Fruit fly (Drosophila melanogaster): ENCODE data around the gene Arts.

- no peak for TF ChIP-seq CG11617 (GFP tag; optimal IDR thresholded peaks at IDR 0.05)
- no peak for TF ChIP-seq CG7101 (tag; optimal IDR thresholded peaks at IDR 0.05)
- TF ChIP-seq kay (GFP tag; ENCODE audit: borderline replicate concordance): no peak
- no peak for TF ChIP-seq pad (GFP tag; optimal IDR thresholded peaks at IDR 0.05)
- no peak for TF ChIP-seq cnc (optimal IDR thresholded peaks at IDR 0.05)
- TF ChIP-seq CG12768 (GFP tag; optimal IDR thresholded peaks at IDR 0.05): no peak
- no peak for TF ChIP-seq CG5204 (GFP tag; optimal IDR thresholded peaks at IDR 0.05)
- no peak for TF ChIP-seq Mnt (GFP tag; optimal IDR thresholded peaks at IDR 0.05)
These were observed 39.4 kb downstream of the Arts start for dm6 chr3L:16642088-16642507.
